Worm (Caenorhabditis elegans) whole organism, L2 larva: ENCODE results near the gene rpl-7A.

Experiments used
- F13H6.1 ChIP-seq: sonication (generic microtip); optimal IDR thresholded peaks from 2 replicates; lab custom pipeline; 2016; ENCODE audit warnings: missing genetic modification characterization, missing compliant biosample characterization
- R02D3.7 ChIP-seq: fragments of 150-350 bp; optimal IDR thresholded peaks from 2 replicates; lab custom pipeline; 2014; ENCODE audit warnings: missing biosample characterization, missing genetic modification characterization
- egl-27 ChIP-seq: sonication (generic microtip); optimal IDR thresholded peaks from 3 replicates; lab custom pipeline; 2017; ENCODE audit warnings: missing biosample characterization, missing genetic modification reagents, missing genetic modification characterization
- lin-39 ChIP-seq: fragments of 150-350 bp; optimal IDR thresholded peaks from 2 replicates; lab custom pipeline; 2014; ENCODE audit warnings: missing biosample characterization, missing genetic modification reagents, missing genetic modification characterization
- mbf-1 ChIP-seq: sonication (generic microtip); optimal IDR thresholded peaks from 2 replicates; lab custom pipeline; 2017; ENCODE audit warnings: missing biosample characterization, missing genetic modification characterization
- nhr-23 ChIP-seq: fragments of 150-350 bp; optimal IDR thresholded peaks from 2 replicates; lab custom pipeline; 2014; ENCODE audit warnings: missing biosample characterization, missing genetic modification reagents, missing genetic modification characterization
- nhr-237 ChIP-seq: fragments of 150-350 bp; optimal IDR thresholded peaks from 2 replicates; lab custom pipeline; 2014; ENCODE audit warnings: missing biosample characterization, missing genetic modification characterization
- ztf-4 ChIP-seq: fragments of 150-350 bp; optimal IDR thresholded peaks from 2 replicates; lab custom pipeline; 2014; ENCODE audit warnings: missing biosample characterization, missing genetic modification characterization

- peak; percentile 51 for TF ChIP-seq egl-27 (tag; lab: Kevin White, UChicago)
- TF ChIP-seq R02D3.7 = peak; percentile 58
- no peak for TF ChIP-seq lin-39
- peak; percentile 84 for TF ChIP-seq ztf-4 (tag; lab: Kevin White, UChicago)
- peak; percentile 95 for TF ChIP-seq F13H6.1 (tag; lab: Kevin White, UChicago)
- no peak for TF ChIP-seq mbf-1
- TF ChIP-seq nhr-23 (tag; lab: Kevin White, UChicago) = no peak
- TF ChIP-seq nhr-237 (tag; lab: Kevin White, UChicago) = peak; percentile 78
Observed at ce11 chrIV:4390438-4390894, at the start of gene rpl-7A, which contains the start of gene set-21.
